1 fruit fly cellular context compared by ENCODE assay signal in genomic region chr3R:21619117-21619650, dm6.
TF ChIP-seq lines count a peak whose summit lies in the region.

TSS of gene InR (minus strand) at chr3R:21619321.

TF ChIP-seq in whole organism, embryonic, 481 proteins besides CTCF, POLR2A, EP300 and RAD21 (continued from another document and continues in another):
- no peak for TF ChIP-seq Blimp-1 (GFP tag; optimal IDR thresholded peaks at IDR 0.05; lab: Kevin White, UChicago)
- TF ChIP-seq CG34224 (GFP tag; IDR thresholded peaks at IDR 0.05; lab: Robert Waterston, UW; ENCODE audit: partially characterized antibody) = no peak
- no peak for TF ChIP-seq CG32772 (GFP tag; IDR thresholded peaks at IDR 0.05; lab: Robert Waterston, UW)
- TF ChIP-seq CG4820 (GFP tag; optimal IDR thresholded peaks at IDR 0.05; lab: Kevin White, UChicago) = peak; percentile 54
- peak; percentile 68 for TF ChIP-seq cwo (GFP tag; optimal IDR thresholded peaks at IDR 0.05; lab: Kevin White, UChicago)
- no peak for TF ChIP-seq Rfx (GFP tag; IDR thresholded peaks at IDR 0.05; lab: Robert Waterston, UW)
- TF ChIP-seq CG13424 (tag; optimal IDR thresholded peaks at IDR 0.05; lab: Kevin White, UChicago) = peak; percentile 8
- TF ChIP-seq sima (GFP tag; optimal IDR thresholded peaks at IDR 0.05; lab: Kevin White, UChicago) = no peak
- TF ChIP-seq fd102C (GFP tag; optimal IDR thresholded peaks at IDR 0.05; lab: Kevin White, UChicago) = no peak
- peak; percentile 3 for TF ChIP-seq CG15479 (GFP tag; optimal IDR thresholded peaks at IDR 0.05; lab: Kevin White, UChicago)
- TF ChIP-seq CG10147 (GFP tag; optimal IDR thresholded peaks at IDR 0.05; lab: Kevin White, UChicago) = peak; percentile 32
- TF ChIP-seq dysf (GFP tag; IDR thresholded peaks at IDR 0.05; lab: Robert Waterston, UW) = no peak
- peak; percentile 30 for TF ChIP-seq exex (tag; optimal IDR thresholded peaks at IDR 0.05; lab: Kevin White, UChicago)
- no peak for TF ChIP-seq Ravus (GFP tag; IDR thresholded peaks at IDR 0.05; lab: Robert Waterston, UW)
- peak; percentile 63 for TF ChIP-seq CG5245 (GFP tag; optimal IDR thresholded peaks at IDR 0.05; lab: Kevin White, UChicago)
- TF ChIP-seq CG9727 (GFP tag; optimal IDR thresholded peaks at IDR 0.05; lab: Kevin White, UChicago) = no peak
- no peak for TF ChIP-seq Oaz (GFP tag; IDR thresholded peaks at IDR 0.05; lab: Robert Waterston, UW)
- TF ChIP-seq CG10979 (tag; optimal IDR thresholded peaks at IDR 0.05; lab: Kevin White, UChicago) = peak; percentile 47
- TF ChIP-seq CG17568 (GFP tag; optimal IDR thresholded peaks at IDR 0.05; lab: Kevin White, UChicago) = no peak
- peak; percentile 27 for TF ChIP-seq CG15011 (GFP tag; optimal IDR thresholded peaks at IDR 0.05; lab: Kevin White, UChicago)
- peak; percentile 51 for TF ChIP-seq Sox102F (GFP tag; optimal IDR thresholded peaks at IDR 0.05; lab: Kevin White, UChicago)
- no peak for TF ChIP-seq dati (GFP tag; IDR thresholded peaks at IDR 0.05; lab: Robert Waterston, UW)
- peak; percentile 25 for TF ChIP-seq Usf (GFP tag; optimal IDR thresholded peaks at IDR 0.05; lab: Kevin White, UChicago)
- peak; percentile 61 to 78 for TF ChIP-seq chif (GFP tag; optimal IDR thresholded peaks at IDR 0.05; lab: Kevin White, UChicago)
- no peak for TF ChIP-seq lov (optimal IDR thresholded peaks at IDR 0.05; lab: Kevin White, UChicago)
- no peak for TF ChIP-seq lov (GFP tag; IDR thresholded peaks at IDR 0.05; lab: Robert Waterston, UW)
- peak in 1 of 2 experiments; percentile 26 for TF ChIP-seq bsh (GFP tag; optimal IDR thresholded peaks at IDR 0.05; lab: Kevin White, UChicago)
- TF ChIP-seq H15 (GFP tag; IDR thresholded peaks at IDR 0.05; lab: Robert Waterston, UW) = no peak
- no peak for TF ChIP-seq CG31224 (GFP tag; IDR thresholded peaks at IDR 0.05; lab: Robert Waterston, UW)
- peak; percentile 62 for TF ChIP-seq dm (GFP tag; optimal IDR thresholded peaks at IDR 0.05; lab: Kevin White, UChicago)
- TF ChIP-seq CG7271 (tag; optimal IDR thresholded peaks at IDR 0.05; lab: Kevin White, UChicago) = no peak
- no peak for TF ChIP-seq Dip2 (GFP tag; IDR thresholded peaks at IDR 0.05; lab: Robert Waterston, UW)
- TF ChIP-seq schlank (tag; optimal IDR thresholded peaks at IDR 0.05; lab: Kevin White, UChicago) = peak; percentile 46
- TF ChIP-seq CG7372 (GFP tag; IDR thresholded peaks at IDR 0.05; lab: Robert Waterston, UW) = no peak
- TF ChIP-seq CG13624 (GFP tag; optimal IDR thresholded peaks at IDR 0.05; lab: Kevin White, UChicago) = peak; percentile 81
- TF ChIP-seq CG17829 (tag; optimal IDR thresholded peaks at IDR 0.05; lab: Kevin White, UChicago) = peak; percentile 40
- no peak for TF ChIP-seq Taf1 (GFP tag; IDR thresholded peaks at IDR 0.05; lab: Robert Waterston, UW)
- peak; percentile 22; the same call in 1 of the 3 replicates for TF ChIP-seq croc (GFP tag; conservative IDR thresholded peaks at IDR 0.05; lab: Robert Waterston, UW)
- no peak for TF ChIP-seq gce (GFP tag; IDR thresholded peaks at IDR 0.05; lab: Robert Waterston, UW)
- TF ChIP-seq trh (GFP tag; optimal IDR thresholded peaks at IDR 0.05; lab: Kevin White, UChicago) = peak; percentile 38
- no peak for TF ChIP-seq bowl (GFP tag; IDR thresholded peaks at IDR 0.05; lab: Robert Waterston, UW)
- peak; percentile 64 for TF ChIP-seq Meics (GFP tag; optimal IDR thresholded peaks at IDR 0.05; lab: Kevin White, UChicago)
- TF ChIP-seq Doc2 (GFP tag; IDR thresholded peaks at IDR 0.05; lab: Robert Waterston, UW) = no peak
- peak; percentile 32 for TF ChIP-seq CG13123 (GFP tag; optimal IDR thresholded peaks at IDR 0.05; lab: Kevin White, UChicago)
- TF ChIP-seq sd (tag; optimal IDR thresholded peaks at IDR 0.05; lab: Kevin White, UChicago) = peak; percentile 84
- TF ChIP-seq maf-S (GFP tag; optimal IDR thresholded peaks at IDR 0.05; lab: Kevin White, UChicago) = peak; percentile 67
- TF ChIP-seq Hand (GFP tag; optimal IDR thresholded peaks at IDR 0.05; lab: Kevin White, UChicago) = peak; percentile 67
- peak; percentile 14 for TF ChIP-seq CG4854 (GFP tag; optimal IDR thresholded peaks at IDR 0.05; lab: Kevin White, UChicago)
- TF ChIP-seq CG6765 (GFP tag; optimal IDR thresholded peaks at IDR 0.05; lab: Kevin White, UChicago) = peak; percentile 77
- TF ChIP-seq CG3407 (GFP tag; optimal IDR thresholded peaks at IDR 0.05; lab: Kevin White, UChicago) = peak; percentile 17
- TF ChIP-seq aop (GFP tag; IDR thresholded peaks at IDR 0.05; lab: Robert Waterston, UW) = no peak
- no peak for TF ChIP-seq CG17612 (GFP tag; IDR thresholded peaks at IDR 0.05; lab: Robert Waterston, UW)
- peak; percentile 51 to 75 for TF ChIP-seq Hr51 (GFP tag; optimal IDR thresholded peaks at IDR 0.05; lab: Kevin White, UChicago)
- no peak for TF ChIP-seq CG14441 (GFP tag; IDR thresholded peaks at IDR 0.05; lab: Robert Waterston, UW)
- peak; percentile 81 for TF ChIP-seq bab2 (GFP tag; optimal IDR thresholded peaks at IDR 0.05; lab: Kevin White, UChicago)
- TF ChIP-seq CG8359 (GFP tag; optimal IDR thresholded peaks at IDR 0.05; lab: Kevin White, UChicago; ENCODE audit: borderline replicate concordance) = peak; percentile 100
- TF ChIP-seq CG4360 (GFP tag; IDR thresholded peaks at IDR 0.05; lab: Robert Waterston, UW) = no peak
- peak; percentile 19 for TF ChIP-seq CG13775 (GFP tag; optimal IDR thresholded peaks at IDR 0.05; lab: Kevin White, UChicago)
- TF ChIP-seq peb (GFP tag; IDR thresholded peaks at IDR 0.05; lab: Robert Waterston, UW) = no peak
- TF ChIP-seq CG4328 (GFP tag; optimal IDR thresholded peaks at IDR 0.05; lab: Kevin White, UChicago) = peak; percentile 22
- TF ChIP-seq scrt (GFP tag; optimal IDR thresholded peaks at IDR 0.05; lab: Kevin White, UChicago) = peak; percentile 44
- TF ChIP-seq ranshi (GFP tag; IDR thresholded peaks at IDR 0.05; lab: Robert Waterston, UW) = no peak
- no peak for TF ChIP-seq Doc3 (GFP tag; IDR thresholded peaks at IDR 0.05; lab: Robert Waterston, UW; ENCODE audit: partially characterized antibody)
- TF ChIP-seq CG14014 (GFP tag; IDR thresholded peaks at IDR 0.05; lab: Robert Waterston, UW) = no peak
- TF ChIP-seq Drgx (GFP tag; IDR thresholded peaks at IDR 0.05; lab: Robert Waterston, UW) = no peak
- TF ChIP-seq CG7786 (GFP tag; optimal IDR thresholded peaks at IDR 0.05; lab: Kevin White, UChicago) = peak; percentile 77
- no peak for TF ChIP-seq CG6791 (GFP tag; IDR thresholded peaks at IDR 0.05; lab: Robert Waterston, UW; ENCODE audit: partially characterized antibody)
- no peak for TF ChIP-seq zen2 (GFP tag; IDR thresholded peaks at IDR 0.05; lab: Robert Waterston, UW; ENCODE audit: partially characterized antibody)
- peak; percentile 44 for TF ChIP-seq Sry-δ (GFP tag; optimal IDR thresholded peaks at IDR 0.05; lab: Kevin White, UChicago)
- TF ChIP-seq CG5953 (GFP tag; IDR thresholded peaks at IDR 0.05; lab: Robert Waterston, UW) = no peak
- peak; percentile 2 for TF ChIP-seq fd96Cb (tag; optimal IDR thresholded peaks at IDR 0.05; lab: Kevin White, UChicago)
- peak; percentile 90 for TF ChIP-seq Xbp1 (GFP tag; optimal IDR thresholded peaks at IDR 0.05; lab: Kevin White, UChicago)
- TF ChIP-seq amos (GFP tag; IDR thresholded peaks at IDR 0.05; lab: Robert Waterston, UW; ENCODE audit: partially characterized antibody) = no peak
- TF ChIP-seq CG11093 (GFP tag; IDR thresholded peaks at IDR 0.05; lab: Robert Waterston, UW) = peak; percentile 39; the same call in 1 of the 3 replicates
- TF ChIP-seq CG3726 (GFP tag; IDR thresholded peaks at IDR 0.05; lab: Robert Waterston, UW) = no peak
- peak; percentile 65 for TF ChIP-seq sens (GFP tag; lab: Kevin White, UChicago)
- TF ChIP-seq da (GFP tag; optimal IDR thresholded peaks at IDR 0.05; lab: Kevin White, UChicago) = peak; percentile 69
- peak; percentile 72 for TF ChIP-seq CG3163 (GFP tag; optimal IDR thresholded peaks at IDR 0.05; lab: Kevin White, UChicago)
- no peak for TF ChIP-seq CG3065 (GFP tag; optimal IDR thresholded peaks at IDR 0.05; lab: Kevin White, UChicago)
- TF ChIP-seq HmgZ (tag; optimal IDR thresholded peaks at IDR 0.05; lab: Kevin White, UChicago) = peak; percentile 90
- peak; percentile 77 for TF ChIP-seq CG1603 (tag; optimal IDR thresholded peaks at IDR 0.05; lab: Kevin White, UChicago)
- TF ChIP-seq pum (GFP tag; optimal IDR thresholded peaks at IDR 0.05; lab: Kevin White, UChicago) = peak; percentile 76
- TF ChIP-seq Fer1 (GFP tag; optimal IDR thresholded peaks at IDR 0.05; lab: Kevin White, UChicago) = peak; percentile 67
- no peak for TF ChIP-seq Vsx1 (GFP tag; optimal IDR thresholded peaks at IDR 0.05; lab: Kevin White, UChicago)
- TF ChIP-seq tgo (GFP tag; IDR thresholded peaks at IDR 0.05; lab: Robert Waterston, UW) = no peak
- peak; percentile 84 for TF ChIP-seq CHES-1-like (GFP tag; optimal IDR thresholded peaks at IDR 0.05; lab: Kevin White, UChicago)
- peak; percentile 60 for TF ChIP-seq Atf3 (GFP tag; optimal IDR thresholded peaks at IDR 0.05; lab: Kevin White, UChicago)
- peak; percentile 26 for TF ChIP-seq emc (GFP tag; optimal IDR thresholded peaks at IDR 0.05; lab: Kevin White, UChicago)
- TF ChIP-seq az2 (GFP tag; optimal IDR thresholded peaks at IDR 0.05; lab: Kevin White, UChicago) = peak; percentile 57
- TF ChIP-seq CG2875 (GFP tag; optimal IDR thresholded peaks at IDR 0.05; lab: Kevin White, UChicago) = peak; percentile 29
- peak; percentile 34 for TF ChIP-seq CG14965 (GFP tag; optimal IDR thresholded peaks at IDR 0.05; lab: Kevin White, UChicago; ENCODE audit: borderline replicate concordance)
- no peak for TF ChIP-seq Aef1 (GFP tag; IDR thresholded peaks at IDR 0.05; lab: Robert Waterston, UW)
- TF ChIP-seq pfk (GFP tag; optimal IDR thresholded peaks at IDR 0.05; lab: Kevin White, UChicago) = peak; percentile 57
- TF ChIP-seq CG31388 (GFP tag; optimal IDR thresholded peaks at IDR 0.05; lab: Kevin White, UChicago) = peak; percentile 35
- TF ChIP-seq inv (GFP tag; IDR thresholded peaks at IDR 0.05; lab: Robert Waterston, UW; ENCODE audit: partially characterized antibody) = no peak
- peak; percentile 40 for TF ChIP-seq phol (tag; optimal IDR thresholded peaks at IDR 0.05; lab: Kevin White, UChicago)
- peak; percentile 43 for TF ChIP-seq CG15073 (GFP tag; optimal IDR thresholded peaks at IDR 0.05; lab: Kevin White, UChicago)
- no peak for TF ChIP-seq CG10959 (GFP tag; IDR thresholded peaks at IDR 0.05; lab: Robert Waterston, UW)
- TF ChIP-seq Spps (tag; optimal IDR thresholded peaks at IDR 0.05; lab: Kevin White, UChicago) = no peak
- TF ChIP-seq B-H1 (GFP tag; IDR thresholded peaks at IDR 0.05; lab: Robert Waterston, UW) = no peak
- no peak for TF ChIP-seq sob (GFP tag; IDR thresholded peaks at IDR 0.05; lab: Robert Waterston, UW)
- peak; percentile 83 for TF ChIP-seq CG18599 (GFP tag; optimal IDR thresholded peaks at IDR 0.05; lab: Kevin White, UChicago)
- TF ChIP-seq CG8388 (GFP tag; optimal IDR thresholded peaks at IDR 0.05; lab: Kevin White, UChicago) = no peak
- peak; percentile 58 for TF ChIP-seq bcd (GFP tag; optimal IDR thresholded peaks at IDR 0.05; lab: Kevin White, UChicago)
- TF ChIP-seq CG12071 (GFP tag; optimal IDR thresholded peaks at IDR 0.05; lab: Kevin White, UChicago) = peak; percentile 71
- TF ChIP-seq ap (GFP tag; IDR thresholded peaks at IDR 0.05; lab: Robert Waterston, UW) = no peak
- no peak for TF ChIP-seq CG9932 (GFP tag; IDR thresholded peaks at IDR 0.05; lab: Robert Waterston, UW)
- peak; percentile 56 for TF ChIP-seq CG17385 (GFP tag; optimal IDR thresholded peaks at IDR 0.05; lab: Kevin White, UChicago)
- peak; percentile 72 for TF ChIP-seq org-1 (GFP tag; optimal IDR thresholded peaks at IDR 0.05; lab: Kevin White, UChicago)
- no peak for TF ChIP-seq Hr78 (GFP tag; optimal IDR thresholded peaks at IDR 0.05; lab: Kevin White, UChicago)
- peak; percentile 58 for TF ChIP-seq crc (GFP tag; optimal IDR thresholded peaks at IDR 0.05; lab: Kevin White, UChicago)
- peak; percentile 62 for TF ChIP-seq Camta (GFP tag; optimal IDR thresholded peaks at IDR 0.05; lab: Kevin White, UChicago)
- TF ChIP-seq CG14050 (GFP tag; IDR thresholded peaks at IDR 0.05; lab: Robert Waterston, UW) = no peak
- no peak for TF ChIP-seq CG8478 (optimal IDR thresholded peaks at IDR 0.05; lab: Kevin White, UChicago)
- TF ChIP-seq CG34422 (GFP tag; IDR thresholded peaks at IDR 0.05; lab: Robert Waterston, UW) = no peak
- TF ChIP-seq zfh1 (GFP tag; IDR thresholded peaks at IDR 0.05; lab: Robert Waterston, UW) = no peak
- TF ChIP-seq mld (GFP tag; IDR thresholded peaks at IDR 0.05; lab: Robert Waterston, UW; ENCODE audit: partially characterized antibody) = no peak
- TF ChIP-seq gsb (GFP tag; IDR thresholded peaks at IDR 0.05; lab: Robert Waterston, UW) = no peak
- TF ChIP-seq CG8924 (tag; optimal IDR thresholded peaks at IDR 0.05; lab: Kevin White, UChicago) = peak; percentile 41
- TF ChIP-seq TFAM (GFP tag; optimal IDR thresholded peaks at IDR 0.05; lab: Kevin White, UChicago) = no peak
- no peak for TF ChIP-seq Abd-B (GFP tag; optimal IDR thresholded peaks at IDR 0.05; lab: Kevin White, UChicago)
- TF ChIP-seq bigmax (GFP tag; optimal IDR thresholded peaks at IDR 0.05; lab: Kevin White, UChicago) = peak; percentile 56
- TF ChIP-seq YL-1 (GFP tag; optimal IDR thresholded peaks at IDR 0.05; lab: Kevin White, UChicago) = peak; percentile 62
- TF ChIP-seq MBD-R2 (GFP tag; IDR thresholded peaks at IDR 0.05; lab: Robert Waterston, UW) = no peak
- peak; percentile 56 for TF ChIP-seq psq (GFP tag; optimal IDR thresholded peaks at IDR 0.05; lab: Kevin White, UChicago)
- TF ChIP-seq repo (GFP tag; optimal IDR thresholded peaks at IDR 0.05; lab: Kevin White, UChicago) = peak; percentile 60
- no peak for TF ChIP-seq Trl (optimal IDR thresholded peaks at IDR 0.05; lab: Kevin White, UChicago)
- peak; percentile 86 for TF ChIP-seq Trl (GFP tag; optimal IDR thresholded peaks at IDR 0.05; lab: Kevin White, UChicago)
- TF ChIP-seq prd (optimal IDR thresholded peaks at IDR 0.05; lab: Kevin White, UChicago) = no peak
- TF ChIP-seq prd (GFP tag; IDR thresholded peaks at IDR 0.05; lab: Robert Waterston, UW) = no peak
- peak; percentile 32 for TF ChIP-seq zen (tag; optimal IDR thresholded peaks at IDR 0.05; lab: Kevin White, UChicago)
- TF ChIP-seq tap (tag; optimal IDR thresholded peaks at IDR 0.05; lab: Kevin White, UChicago) = peak; percentile 16
- peak in 1 of 2 experiments; percentile 73 for TF ChIP-seq insv (GFP tag; optimal IDR thresholded peaks at IDR 0.05; lab: Kevin White, UChicago)
- TF ChIP-seq CG7928 (GFP tag; optimal IDR thresholded peaks at IDR 0.05; lab: Kevin White, UChicago) = peak; percentile 16
- peak; percentile 72 for TF ChIP-seq vfl (GFP tag; optimal IDR thresholded peaks at IDR 0.05; lab: Kevin White, UChicago)
- peak; percentile 71 for TF ChIP-seq BtbVII (GFP tag; optimal IDR thresholded peaks at IDR 0.05; lab: Kevin White, UChicago)
